Fruit fly (Drosophila melanogaster) whole organism, embryonic: ENCODE results near the gene CG10621.

Experiments used
- CG10209 ChIP-seq: fragments of 200-800 bp; sonication (Bioruptor generic); optimal IDR thresholded peaks from 3 replicates; lab custom pipeline; 2017; ENCODE audit warnings: missing biosample characterization, mild to moderate bottlenecking, missing genetic modification characterization, missing genetic modification reagents
- CG12071 ChIP-seq: fragments of 200-800 bp; sonication (Bioruptor generic); optimal IDR thresholded peaks from 3 replicates; lab custom pipeline; 2018; ENCODE audit warnings: missing biosample characterization, mild to moderate bottlenecking, missing genetic modification characterization
- CG12219 ChIP-seq: fragments of 200-800 bp; sonication (Bioruptor generic); optimal IDR thresholded peaks from 3 replicates; lab custom pipeline; 2018; ENCODE audit warnings: missing biosample characterization, mild to moderate bottlenecking, missing genetic modification characterization
- CG13424 ChIP-seq: fragments of 200-800 bp; sonication (Bioruptor generic); optimal IDR thresholded peaks from 2 replicates; lab custom pipeline; 2019; ENCODE audit warnings: missing biosample characterization, mild to moderate bottlenecking, missing genetic modification characterization, moderate library complexity
- CG13894 ChIP-seq: fragments of 200-800 bp; sonication (Bioruptor generic); optimal IDR thresholded peaks from 3 replicates; lab custom pipeline; 2018; ENCODE audit warnings: missing biosample characterization, mild to moderate bottlenecking, missing genetic modification characterization, moderate library complexity
- CG1529 ChIP-seq: fragments of 200-800 bp; sonication (Bioruptor generic); optimal IDR thresholded peaks from 3 replicates; lab custom pipeline; 2018; ENCODE audit warnings: missing biosample characterization, missing genetic modification characterization
- CG17612 ChIP-seq: fragments of 200-800 bp; sonication (Bioruptor generic); IDR thresholded peaks from 2 replicates; pipeline ENCODE4 v1.3.6; 2022; ENCODE audit warnings: missing biosample characterization, missing genetic modification characterization
- CG18262 ChIP-seq: fragments of 200-800 bp; optimal IDR thresholded peaks from 3 replicates; lab custom pipeline; 2019; ENCODE audit warnings: missing biosample characterization, mild to moderate bottlenecking, missing genetic modification characterization, moderate library complexity
- CG2875 ChIP-seq: fragments of 200-800 bp; sonication (Bioruptor generic); optimal IDR thresholded peaks from 2 replicates; lab custom pipeline; 2017; ENCODE audit warnings: missing biosample characterization, mild to moderate bottlenecking, missing genetic modification characterization, missing genetic modification reagents
- CG31365 ChIP-seq: fragments of 200-800 bp; sonication (Bioruptor generic); optimal IDR thresholded peaks from 2 replicates; lab custom pipeline; 2018; ENCODE audit warnings: missing biosample characterization, mild to moderate bottlenecking, missing genetic modification characterization
- CG3281 ChIP-seq: fragments of 200-800 bp; sonication (Bioruptor generic); optimal IDR thresholded peaks from 3 replicates; lab custom pipeline; 2017; ENCODE audit warnings: missing biosample characterization, mild to moderate bottlenecking, missing genetic modification characterization
- CG4282 ChIP-seq: fragments of 200-800 bp; sonication (Bioruptor generic); optimal IDR thresholded peaks from 2 replicates; lab custom pipeline; 2016; ENCODE audit warnings: missing biosample characterization, missing genetic modification characterization
- CG4404 ChIP-seq: fragments of 200-800 bp; sonication (Bioruptor generic); IDR thresholded peaks from 2 replicates; pipeline ENCODE4 v1.3.6; 2022; ENCODE audit warnings: missing biosample characterization, missing genetic modification characterization
- CG6272 ChIP-seq: fragments of 200-800 bp; sonication (Bioruptor generic); IDR thresholded peaks from 2 replicates; pipeline ENCODE4 v1.3.6; 2022; ENCODE audit warnings: missing biosample characterization, missing genetic modification characterization
- CG6813 ChIP-seq: fragments of 200-800 bp; sonication (Bioruptor generic); optimal IDR thresholded peaks from 2 replicates; lab custom pipeline; 2017; ENCODE audit warnings: missing biosample characterization, missing genetic modification characterization, mild to moderate bottlenecking, moderate library complexity, missing genetic modification reagents
- CG8290 ChIP-seq, 3 experiments: fragments of 200-800 bp; sonication (Bioruptor generic); optimal IDR thresholded peaks; 2 replicates each; lab custom pipeline; 2016 to 2019; ENCODE audit warnings: missing biosample characterization in 3 of 3, missing genetic modification characterization in 3 of 3, mild to moderate bottlenecking in 2 of 3, moderate library complexity in 1 of 3
- CG8388 ChIP-seq: fragments of 200-800 bp; sonication (Bioruptor generic); optimal IDR thresholded peaks from 2 replicates; lab custom pipeline; 2019; ENCODE audit warnings: missing biosample characterization, mild to moderate bottlenecking, missing genetic modification characterization, moderate library complexity
- CG9437 ChIP-seq: fragments of 200-800 bp; sonication (Bioruptor generic); optimal IDR thresholded peaks from 2 replicates; lab custom pipeline; 2018; ENCODE audit warnings: missing biosample characterization, mild to moderate bottlenecking, missing genetic modification characterization
- CTCF ChIP-seq: fragments of 200-800 bp; sonication (Bioruptor generic); optimal IDR thresholded peaks from 2 replicates; lab custom pipeline; 2017; ENCODE audit warnings: missing biosample characterization, mild to moderate bottlenecking, missing genetic modification characterization, moderate library complexity
- Chrac-16 ChIP-seq: fragments of 200-800 bp; sonication (Bioruptor generic); optimal IDR thresholded peaks from 3 replicates; lab custom pipeline; 2016; ENCODE audit warnings: missing biosample characterization, missing genetic modification characterization
- Eip74EF ChIP-seq, 2 experiments: fragments of 200-800 bp in 1 of 2; fragments of >200 bp in 1 of 2; sonication (Bioruptor generic) in 1 of 2; optimal IDR thresholded peaks; 2 replicates each; lab custom pipeline; 2017 to 2019; ENCODE audit warnings: missing biosample characterization in 2 of 2, missing genetic modification characterization in 2 of 2, mild to moderate bottlenecking in 1 of 2, moderate library complexity in 1 of 2
- Fer3 ChIP-seq: fragments of 200-800 bp; sonication (Bioruptor generic); optimal IDR thresholded peaks from 2 replicates; lab custom pipeline; 2018; ENCODE audit warnings: missing biosample characterization, mild to moderate bottlenecking, missing genetic modification characterization, moderate library complexity
- Hr3 ChIP-seq: fragments of 200-800 bp; sonication (Bioruptor generic); optimal IDR thresholded peaks from 3 replicates; lab custom pipeline; 2016; ENCODE audit warnings: missing biosample characterization, missing genetic modification characterization
- Hr78 ChIP-seq, 2 experiments: fragments of 200-800 bp in 1 of 2; fragments of >200 bp in 1 of 2; sonication (Bioruptor generic) in 1 of 2; optimal IDR thresholded peaks; 2 replicates each; lab custom pipeline; 2017 to 2019; ENCODE audit warnings: missing biosample characterization in 2 of 2, missing genetic modification characterization in 2 of 2, mild to moderate bottlenecking in 1 of 2, moderate library complexity in 1 of 2
- MTF-1 ChIP-seq: fragments of 200-800 bp; sonication (Bioruptor generic); optimal IDR thresholded peaks from 2 replicates; lab custom pipeline; 2018; ENCODE audit warnings: missing biosample characterization, mild to moderate bottlenecking, missing genetic modification characterization, borderline replicate concordance
- Nf-YC ChIP-seq: fragments of 200-800 bp; optimal IDR thresholded peaks from 3 replicates; lab custom pipeline; 2019; ENCODE audit warnings: missing biosample characterization, mild to moderate bottlenecking, missing genetic modification characterization, moderate library complexity
- Oli ChIP-seq: fragments of 200-800 bp; sonication (Bioruptor generic); optimal IDR thresholded peaks from 2 replicates; lab custom pipeline; 2018; ENCODE audit warnings: missing biosample characterization, mild to moderate bottlenecking, missing genetic modification characterization, moderate library complexity
- Spps ChIP-seq: fragments of 200-800 bp; sonication (Bioruptor generic); optimal IDR thresholded peaks from 2 replicates; lab custom pipeline; 2018; ENCODE audit warnings: missing biosample characterization, mild to moderate bottlenecking, missing genetic modification characterization
- Taf1 ChIP-seq: fragments of 200-800 bp; sonication (Bioruptor generic); IDR thresholded peaks from 2 replicates; pipeline ENCODE4 v1.3.6; 2022; ENCODE audit warnings: missing biosample characterization, missing genetic modification characterization
- Tbp ChIP-seq: fragments of >200 bp; optimal IDR thresholded peaks from 2 replicates; lab custom pipeline; 2018; ENCODE audit warnings: missing biosample characterization, missing genetic modification characterization
- YL-1 ChIP-seq: fragments of 200-800 bp; sonication (Bioruptor generic); optimal IDR thresholded peaks from 3 replicates; lab custom pipeline; 2017; ENCODE audit warnings: missing biosample characterization, mild to moderate bottlenecking, missing genetic modification characterization
- az2 ChIP-seq: fragments of 200-800 bp; sonication (Bioruptor generic); optimal IDR thresholded peaks from 3 replicates; lab custom pipeline; 2016; ENCODE audit warnings: missing biosample characterization, missing genetic modification characterization
- bab2 ChIP-seq: fragments of 200-800 bp; sonication (Bioruptor generic); optimal IDR thresholded peaks from 2 replicates; lab custom pipeline; 2016; ENCODE audit warnings: missing biosample characterization, missing genetic modification characterization
- caup ChIP-seq: fragments of 200-800 bp; sonication (Bioruptor generic); optimal IDR thresholded peaks from 3 replicates; lab custom pipeline; 2017; ENCODE audit warnings: missing biosample characterization, mild to moderate bottlenecking, missing genetic modification characterization, moderate library complexity; ENCODE audit not compliant: severe bottlenecking
- crp ChIP-seq, 2 experiments: fragments of 200-800 bp; sonication (Bioruptor generic); optimal IDR thresholded peaks; 2 replicates in 1 of 2; 3 replicates in 1 of 2; lab custom pipeline; 2017; ENCODE audit warnings: missing biosample characterization in 2 of 2, missing genetic modification characterization in 2 of 2, mild to moderate bottlenecking in 1 of 2, moderate library complexity in 1 of 2
- dati ChIP-seq: fragments of 200-800 bp; sonication (Bioruptor generic); IDR thresholded peaks from 2 replicates; pipeline ENCODE4 v1.3.6; 2022; ENCODE audit warnings: missing biosample characterization, missing genetic modification characterization
- dimm ChIP-seq: fragments of 200-800 bp; sonication (Bioruptor generic); IDR thresholded peaks from 2 replicates; pipeline ENCODE4 v1.3.6; 2022; ENCODE audit warnings: missing biosample characterization, missing genetic modification characterization
- gce ChIP-seq: fragments of 200-800 bp; sonication (Bioruptor generic); IDR thresholded peaks from 3 replicates; pipeline ENCODE4 v1.3.6; 2022; ENCODE audit warnings: missing biosample characterization, missing genetic modification characterization
- hb ChIP-seq: fragments of 200-800 bp; sonication (Bioruptor generic); IDR thresholded peaks from 3 replicates; pipeline ENCODE4 v1.3.6; 2022; ENCODE audit warnings: missing biosample characterization, missing genetic modification characterization; ENCODE audit not compliant: partially characterized antibody
- kni ChIP-seq: fragments of 200-800 bp; sonication (Bioruptor generic); optimal IDR thresholded peaks from 3 replicates; lab custom pipeline; 2017; ENCODE audit warnings: mild to moderate bottlenecking, missing biosample characterization, missing genetic modification reagents, missing genetic modification characterization
- maf-S ChIP-seq: fragments of 200-800 bp; sonication (Bioruptor generic); optimal IDR thresholded peaks from 2 replicates; lab custom pipeline; 2016; ENCODE audit warnings: missing biosample characterization, missing genetic modification characterization
- nerfin-1 ChIP-seq: fragments of 200-800 bp; sonication (Bioruptor generic); optimal IDR thresholded peaks from 3 replicates; lab custom pipeline; 2019; ENCODE audit warnings: missing biosample characterization, mild to moderate bottlenecking, missing genetic modification characterization, moderate library complexity
- nerfin-2 ChIP-seq: fragments of 200-800 bp; sonication (Bioruptor generic); IDR thresholded peaks from 2 replicates; pipeline ENCODE4 v1.3.6; 2022; ENCODE audit warnings: missing biosample characterization, missing genetic modification characterization; ENCODE audit not compliant: partially characterized antibody
- pan ChIP-seq, 4 experiments: fragments of >200 bp in 3 of 4; fragments of 200-800 bp in 1 of 4; sonication (Bioruptor generic) in 1 of 4; optimal IDR thresholded peaks in 3 of 4; IDR thresholded peaks in 1 of 4; 2 replicates each; pipeline versions ENCODE4 v1.3.6 to Lab custom; 2017 to 2022; ENCODE audit warnings: missing biosample characterization in 2 of 4, missing genetic modification characterization in 2 of 4, mixed read lengths in 1 of 4
- psq ChIP-seq: fragments of 200-800 bp; sonication (Bioruptor generic); optimal IDR thresholded peaks from 2 replicates; lab custom pipeline; 2017; ENCODE audit warnings: missing biosample characterization, missing genetic modification characterization
- ro ChIP-seq: fragments of 200-800 bp; sonication (Bioruptor generic); IDR thresholded peaks from 2 replicates; pipeline ENCODE4 v1.3.6; 2022; ENCODE audit warnings: missing biosample characterization, missing genetic modification characterization
- slou ChIP-seq: fragments of 200-800 bp; sonication (Bioruptor generic); optimal IDR thresholded peaks from 3 replicates; lab custom pipeline; 2016; ENCODE audit warnings: missing biosample characterization, missing genetic modification characterization
- trem ChIP-seq: fragments of 200-800 bp; optimal IDR thresholded peaks from 3 replicates; lab custom pipeline; 2019; ENCODE audit warnings: missing biosample characterization, mild to moderate bottlenecking, missing genetic modification characterization, moderate library complexity
- vnd ChIP-seq: fragments of 200-800 bp; sonication (Bioruptor generic); IDR thresholded peaks from 3 replicates; pipeline ENCODE4 v1.3.6; 2022; ENCODE audit warnings: missing biosample characterization, missing genetic modification characterization; ENCODE audit not compliant: partially characterized antibody

The CG10621 gene

dm6 chr2L:18966214-18966556 is 12.0 kb upstream of the CG10621 start (continued):
- TF ChIP-seq CG12071 (GFP tag; lab: Kevin White, UChicago) (peak; percentile 60), gce (GFP tag; lab: Robert Waterston, UW) (peak; percentile 65; the same call in 1 of the 3 replicates), Hr3 (peak; percentile 47), CG8290 (GFP tag; optimal IDR thresholded peaks at IDR 0.05; lab: Kevin White, UChicago) (peak; percentile 25), CG8290 (tag; optimal IDR thresholded peaks at IDR 0.05; lab: Kevin White, UChicago) (no peak), maf-S (GFP tag; lab: Kevin White, UChicago) (peak; percentile 38), YL-1 (GFP tag; lab: Kevin White, UChicago) (no peak), CG1529 (GFP tag; lab: Kevin White, UChicago) (no peak), hb (GFP tag; lab: Robert Waterston, UW) (no peak), trem (peak; percentile 50), crp (GFP tag; optimal IDR thresholded peaks at IDR 0.05; lab: Kevin White, UChicago) (no peak), az2 (GFP tag; lab: Kevin White, UChicago) (peak; percentile 39), bab2 (peak; percentile 4), dati (0 out of 2 replicates have a peak, but pooled peaks have one; percentile 29), Taf1 (GFP tag; lab: Robert Waterston, UW) (peak; percentile 95), MTF-1 (GFP tag; lab: Kevin White, UChicago) (peak; percentile 61), Eip74EF (GFP tag; optimal IDR thresholded peaks at IDR 0.05; lab: Kevin White, UChicago) (peak in 1 of 2 experiments; percentile 28), CG9437 (no peak), slou (GFP tag; lab: Kevin White, UChicago) (peak; percentile 63), CG13424 (tag; lab: Kevin White, UChicago) (peak; percentile 74), CG12219 (peak; percentile 37), CG3281 (GFP tag; lab: Kevin White, UChicago) (peak; percentile 89), Hr78 (GFP tag; optimal IDR thresholded peaks at IDR 0.05; lab: Kevin White, UChicago) (no peak), Nf-YC (tag; lab: Kevin White, UChicago) (peak; percentile 45), CG4404 (GFP tag; lab: Robert Waterston, UW) (peak; percentile 80), CG10209 (GFP tag; lab: Kevin White, UChicago) (peak; percentile 68), ro (GFP tag; lab: Robert Waterston, UW) (peak; percentile 70), psq (peak; percentile 11), nerfin-1 (peak; percentile 0), Fer3 (tag; lab: Kevin White, UChicago) (peak; percentile 94), Tbp (no peak), caup (GFP tag; lab: Kevin White, UChicago) (peak; percentile 81), Spps (tag; lab: Kevin White, UChicago) (peak; percentile 49), CG17612 (GFP tag; lab: Robert Waterston, UW) (peak; percentile 78), CG6272 (GFP tag; lab: Robert Waterston, UW) (peak; percentile 78), CG6813 (GFP tag; lab: Kevin White, UChicago) (peak; percentile 74), CG8388 (GFP tag; lab: Kevin White, UChicago) (peak; percentile 57), CG2875 (GFP tag; lab: Kevin White, UChicago) (peak; percentile 3), CG31365 (peak; percentile 44), nerfin-2 (no peak), pan (optimal IDR thresholded peaks at IDR 0.05; lab: Kevin White, UChicago) (no peak), pan (GFP tag; optimal IDR thresholded peaks at IDR 0.05 in 1 of 2, IDR thresholded peaks at IDR 0.05 in 1 of 2) (peak in 1 of 2 experiments; percentile 92), CG18262 (tag; lab: Kevin White, UChicago) (peak; percentile 71), Oli (peak; percentile 73), Chrac-16 (GFP tag; lab: Kevin White, UChicago) (peak; percentile 55), dimm (GFP tag; lab: Robert Waterston, UW) (peak; percentile 52), kni (no peak), vnd (GFP tag; lab: Robert Waterston, UW) (no peak), CG4282 (no peak), CTCF (no peak), CG13894 (tag; lab: Kevin White, UChicago) (peak; percentile 85)
